ENCODE assay signal across 4 fruit fly cellular contexts in genomic region chr2L:20645394-20645869, dm6.
TF ChIP-seq lines count a peak whose summit lies in the region.

phr6-4 (minus strand) TSS chr2L:20645791.
CG2608 (plus strand) TSS chr2L:20645822.

TF ChIP-seq in whole organism, adult, 20 proteins besides CTCF, POLR2A, EP300 and RAD21 (continued from another document):
- TF ChIP-seq Hr96 (GFP tag; optimal IDR thresholded peaks at IDR 0.05; lab: Kevin White, UChicago) = peak; percentile 71
- TF ChIP-seq cnc (optimal IDR thresholded peaks at IDR 0.05; lab: Kevin White, UChicago) = no peak

TF ChIP-seq in whole organism, embryonic, 481 proteins besides CTCF, POLR2A, EP300 and RAD21 (continued from another document and continues in another):
- TF ChIP-seq gem (tag; optimal IDR thresholded peaks at IDR 0.05; lab: Kevin White, UChicago) (peak; percentile 97), odd (GFP tag; optimal IDR thresholded peaks at IDR 0.05; lab: Kevin White, UChicago) (peak; percentile 91), phol (tag; optimal IDR thresholded peaks at IDR 0.05; lab: Kevin White, UChicago) (peak; percentile 95), mirr (GFP tag; optimal IDR thresholded peaks at IDR 0.05; lab: Kevin White, UChicago) (peak; percentile 79), insv (GFP tag; optimal IDR thresholded peaks at IDR 0.05; lab: Kevin White, UChicago) (peak in 1 of 2 experiments; percentile 55), slou (GFP tag; optimal IDR thresholded peaks at IDR 0.05; lab: Kevin White, UChicago) (peak; percentile 87), org-1 (GFP tag; optimal IDR thresholded peaks at IDR 0.05; lab: Kevin White, UChicago) (peak; percentile 84), al (GFP tag; IDR thresholded peaks at IDR 0.05; lab: Robert Waterston, UW) (peak; percentile 90), kay (GFP tag; optimal IDR thresholded peaks at IDR 0.05; lab: Kevin White, UChicago) (peak; percentile 84), MTF-1 (GFP tag; optimal IDR thresholded peaks at IDR 0.05; lab: Kevin White, UChicago; ENCODE audit: borderline replicate concordance) (peak; percentile 56), sisA (GFP tag; IDR thresholded peaks at IDR 0.05; lab: Robert Waterston, UW) (peak; percentile 80), Stat92E (GFP tag; optimal IDR thresholded peaks at IDR 0.05; lab: Kevin White, UChicago) (peak in 1 of 3 experiments; percentile 80), gt (GFP tag; IDR thresholded peaks at IDR 0.05; lab: Robert Waterston, UW) (peak; percentile 64), CG16863 (GFP tag; optimal IDR thresholded peaks at IDR 0.05; lab: Kevin White, UChicago) (peak; percentile 77), Taf1 (GFP tag; IDR thresholded peaks at IDR 0.05; lab: Robert Waterston, UW) (peak; percentile 65; the same call in 1 of the 2 replicates), Dip3 (GFP tag; optimal IDR thresholded peaks at IDR 0.05; lab: Kevin White, UChicago) (peak; percentile 89), slp2 (GFP tag; optimal IDR thresholded peaks at IDR 0.05; lab: Kevin White, UChicago) (peak; percentile 81), CG18764 (GFP tag; optimal IDR thresholded peaks at IDR 0.05; lab: Kevin White, UChicago) (peak; percentile 91), Chrac-16 (GFP tag; optimal IDR thresholded peaks at IDR 0.05; lab: Kevin White, UChicago) (peak; percentile 92), Blimp-1 (GFP tag; optimal IDR thresholded peaks at IDR 0.05; lab: Kevin White, UChicago) (peak; percentile 91), E2f1 (GFP tag; IDR thresholded peaks at IDR 0.05; lab: Robert Waterston, UW) (peak; percentile 85), Oaz (GFP tag; IDR thresholded peaks at IDR 0.05; lab: Robert Waterston, UW) (peak; percentile 82), Elba2 (GFP tag; optimal IDR thresholded peaks at IDR 0.05; lab: Kevin White, UChicago) (no peak), CG2889 (GFP tag; IDR thresholded peaks at IDR 0.05; lab: Robert Waterston, UW) (peak; percentile 91), inv (GFP tag; IDR thresholded peaks at IDR 0.05; lab: Robert Waterston, UW; ENCODE audit: partially characterized antibody) (no peak), peb (GFP tag; IDR thresholded peaks at IDR 0.05; lab: Robert Waterston, UW) (peak; percentile 67; the same call in 1 of the 2 replicates), br (optimal IDR thresholded peaks at IDR 0.05; lab: Kevin White, UChicago) (no peak), tin (GFP tag; optimal IDR thresholded peaks at IDR 0.05; lab: Kevin White, UChicago) (peak; percentile 92), Lhr (GFP tag; optimal IDR thresholded peaks at IDR 0.05; lab: Kevin White, UChicago) (peak; percentile 77), CG7786 (GFP tag; optimal IDR thresholded peaks at IDR 0.05; lab: Kevin White, UChicago) (peak; percentile 85), tgo (GFP tag; IDR thresholded peaks at IDR 0.05; lab: Robert Waterston, UW) (peak; percentile 73; the same call in 2 of the 3 replicates), jumu (GFP tag; optimal IDR thresholded peaks at IDR 0.05; lab: Kevin White, UChicago) (peak; percentile 80), Ssrp (tag; optimal IDR thresholded peaks at IDR 0.05; lab: Kevin White, UChicago) (peak; percentile 94), gsb (GFP tag; IDR thresholded peaks at IDR 0.05; lab: Robert Waterston, UW) (peak; percentile 64; the same call in 1 of the 2 replicates), ro (GFP tag; IDR thresholded peaks at IDR 0.05; lab: Robert Waterston, UW) (0 out of 2 replicates have a peak, but pooled peaks have one; percentile 21), vvl (GFP tag; IDR thresholded peaks at IDR 0.05; lab: Robert Waterston, UW) (peak; percentile 89), CG13624 (GFP tag; optimal IDR thresholded peaks at IDR 0.05; lab: Kevin White, UChicago) (peak; percentile 90), sens-2 (GFP tag; IDR thresholded peaks at IDR 0.05; lab: Robert Waterston, UW) (peak; percentile 30; the same call in 1 of the 2 replicates), Vsx1 (GFP tag; optimal IDR thresholded peaks at IDR 0.05; lab: Kevin White, UChicago) (peak; percentile 84), CG13424 (tag; optimal IDR thresholded peaks at IDR 0.05; lab: Kevin White, UChicago) (peak; percentile 95), z (GFP tag; IDR thresholded peaks at IDR 0.05; lab: Robert Waterston, UW) (no peak)

TF ChIP-seq in whole organism, prepupa, 60 proteins besides CTCF, POLR2A, EP300 and RAD21 (continued from another document):
- TF ChIP-seq CG6792 (GFP tag; optimal IDR thresholded peaks at IDR 0.05; lab: Kevin White, UChicago) = peak; percentile 91
- peak; percentile 94 for TF ChIP-seq Sox14 (GFP tag; optimal IDR thresholded peaks at IDR 0.05; lab: Kevin White, UChicago)
- TF ChIP-seq CG9139 (GFP tag; optimal IDR thresholded peaks at IDR 0.05; lab: Kevin White, UChicago) = peak; percentile 89
- peak; percentile 92 for TF ChIP-seq CG34406 (GFP tag; optimal IDR thresholded peaks at IDR 0.05; lab: Kevin White, UChicago)
- TF ChIP-seq dsx (GFP tag; optimal IDR thresholded peaks at IDR 0.05; lab: Kevin White, UChicago; ENCODE audit: poor library complexity, severe bottlenecking) = peak; percentile 92
- no peak for TF ChIP-seq Hr38 (GFP tag; optimal IDR thresholded peaks at IDR 0.05; lab: Kevin White, UChicago)
- TF ChIP-seq topi (GFP tag; optimal IDR thresholded peaks at IDR 0.05; lab: Kevin White, UChicago) = peak; percentile 94
- peak; percentile 93 for TF ChIP-seq Eip75B (GFP tag; optimal IDR thresholded peaks at IDR 0.05; lab: Kevin White, UChicago)
- peak; percentile 95 for TF ChIP-seq CG10631 (GFP tag; optimal IDR thresholded peaks at IDR 0.05; lab: Kevin White, UChicago)
- TF ChIP-seq pdm3 (GFP tag; optimal IDR thresholded peaks at IDR 0.05; lab: Kevin White, UChicago) = peak; percentile 95
- no peak for TF ChIP-seq CG4318 (GFP tag; optimal IDR thresholded peaks at IDR 0.05; lab: Kevin White, UChicago)
- peak; percentile 93 for TF ChIP-seq CG8632 (GFP tag; optimal IDR thresholded peaks at IDR 0.05; lab: Kevin White, UChicago)
- TF ChIP-seq Gug (GFP tag; IDR thresholded peaks at IDR 0.05; lab: Robert Waterston, UW) = peak; percentile 88
- TF ChIP-seq CG8119 (GFP tag; IDR thresholded peaks at IDR 0.05; lab: Robert Waterston, UW) = peak; percentile 95
- TF ChIP-seq acj6 (GFP tag; optimal IDR thresholded peaks at IDR 0.05; lab: Kevin White, UChicago) = peak; percentile 95
- TF ChIP-seq CG31627 (GFP tag; optimal IDR thresholded peaks at IDR 0.05; lab: Kevin White, UChicago) = peak; percentile 93
- peak; percentile 86 for TF ChIP-seq Blimp-1 (GFP tag; optimal IDR thresholded peaks at IDR 0.05; lab: Kevin White, UChicago)
- TF ChIP-seq Eip93F (GFP tag; optimal IDR thresholded peaks at IDR 0.05; lab: Kevin White, UChicago) = peak; percentile 70
- TF ChIP-seq Hr4 (GFP tag; optimal IDR thresholded peaks at IDR 0.05; lab: Kevin White, UChicago) = peak; percentile 95
- peak; percentile 85 for TF ChIP-seq CG11294 (GFP tag; IDR thresholded peaks at IDR 0.05; lab: Robert Waterston, UW)
- peak; percentile 91 for TF ChIP-seq Lpt (GFP tag; optimal IDR thresholded peaks at IDR 0.05; lab: Kevin White, UChicago)
- TF ChIP-seq lz (GFP tag; optimal IDR thresholded peaks at IDR 0.05; lab: Kevin White, UChicago) = peak; percentile 95
- peak; percentile 87 for TF ChIP-seq CG1621 (tag; optimal IDR thresholded peaks at IDR 0.05; lab: Kevin White, UChicago)
- TF ChIP-seq CG7368 (GFP tag; optimal IDR thresholded peaks at IDR 0.05; lab: Kevin White, UChicago) = peak; percentile 88
- peak; percentile 87 for TF ChIP-seq Ets21C (GFP tag; optimal IDR thresholded peaks at IDR 0.05; lab: Kevin White, UChicago)
- TF ChIP-seq CG32006 (GFP tag; optimal IDR thresholded peaks at IDR 0.05; lab: Kevin White, UChicago) = peak; percentile 97
- peak; percentile 95 for TF ChIP-seq OdsH (GFP tag; optimal IDR thresholded peaks at IDR 0.05; lab: Kevin White, UChicago)
- peak; percentile 95 for TF ChIP-seq Met (GFP tag; optimal IDR thresholded peaks at IDR 0.05; lab: Kevin White, UChicago)
- peak; percentile 93 for TF ChIP-seq Hr39 (GFP tag; optimal IDR thresholded peaks at IDR 0.05; lab: Kevin White, UChicago)
- peak; percentile 83 for TF ChIP-seq CG11902 (GFP tag; optimal IDR thresholded peaks at IDR 0.05; lab: Kevin White, UChicago)
- no peak for TF ChIP-seq CG6276 (GFP tag; optimal IDR thresholded peaks at IDR 0.05; lab: Kevin White, UChicago)
- peak; percentile 91 for TF ChIP-seq CG15336 (GFP tag; IDR thresholded peaks at IDR 0.05; lab: Robert Waterston, UW)
- TF ChIP-seq CG6808 (GFP tag; optimal IDR thresholded peaks at IDR 0.05; lab: Kevin White, UChicago) = peak; percentile 92
- peak; percentile 93 for TF ChIP-seq Ets96B (tag; optimal IDR thresholded peaks at IDR 0.05; lab: Kevin White, UChicago)
- peak; percentile 89 for TF ChIP-seq CG16779 (tag; optimal IDR thresholded peaks at IDR 0.05; lab: Kevin White, UChicago)
- peak; percentile 96 for TF ChIP-seq esn (GFP tag; optimal IDR thresholded peaks at IDR 0.05; lab: Kevin White, UChicago)
- TF ChIP-seq fkh (GFP tag; optimal IDR thresholded peaks at IDR 0.05; lab: Kevin White, UChicago) = peak; percentile 89
- TF ChIP-seq eg (GFP tag; IDR thresholded peaks at IDR 0.05; lab: Robert Waterston, UW) = peak; percentile 87
- peak; percentile 92 for TF ChIP-seq cyc (GFP tag; optimal IDR thresholded peaks at IDR 0.05; lab: Kevin White, UChicago)
- TF ChIP-seq CG6854 (GFP tag; optimal IDR thresholded peaks at IDR 0.05; lab: Kevin White, UChicago) = peak; percentile 88
- peak; percentile 91 for TF ChIP-seq spab (GFP tag; optimal IDR thresholded peaks at IDR 0.05; lab: Kevin White, UChicago)

TF ChIP-seq in whole organism, wandering third instar larva, 38 proteins besides CTCF, POLR2A, EP300 and RAD21 (continued from another document):
- TF ChIP-seq Sp1 (GFP tag; optimal IDR thresholded peaks at IDR 0.05; lab: Kevin White, UChicago) = peak; percentile 94
- peak; percentile 80 for TF ChIP-seq woc (GFP tag; optimal IDR thresholded peaks at IDR 0.05; lab: Kevin White, UChicago)
- TF ChIP-seq Hnf4 (GFP tag; optimal IDR thresholded peaks at IDR 0.05; lab: Kevin White, UChicago) = peak; percentile 82
- TF ChIP-seq Dif (GFP tag; optimal IDR thresholded peaks at IDR 0.05; lab: Kevin White, UChicago; ENCODE audit: partially characterized antibody) = no peak
- peak; percentile 91 for TF ChIP-seq fru (GFP tag; optimal IDR thresholded peaks at IDR 0.05; lab: Kevin White, UChicago)
- TF ChIP-seq GATAd (GFP tag; optimal IDR thresholded peaks at IDR 0.05; lab: Kevin White, UChicago) = peak; percentile 53
- no peak for TF ChIP-seq Hr78 (GFP tag; optimal IDR thresholded peaks at IDR 0.05; lab: Kevin White, UChicago)
- no peak for TF ChIP-seq tai (GFP tag; optimal IDR thresholded peaks at IDR 0.05; lab: Kevin White, UChicago)
- no peak for TF ChIP-seq lola (GFP tag; optimal IDR thresholded peaks at IDR 0.05; lab: Kevin White, UChicago)
- no peak for TF ChIP-seq dmrt93B (GFP tag; optimal IDR thresholded peaks at IDR 0.05; lab: Kevin White, UChicago)
- TF ChIP-seq Vsx2 (GFP tag; optimal IDR thresholded peaks at IDR 0.05; lab: Kevin White, UChicago; ENCODE audit: partially characterized antibody) = no peak
- TF ChIP-seq CG9705 (GFP tag; optimal IDR thresholded peaks at IDR 0.05; lab: Kevin White, UChicago) = peak; percentile 87
- no peak for TF ChIP-seq Abd-B (GFP tag; optimal IDR thresholded peaks at IDR 0.05; lab: Kevin White, UChicago)
- TF ChIP-seq HLH106 (tag; optimal IDR thresholded peaks at IDR 0.05; lab: Kevin White, UChicago) = peak; percentile 95
- TF ChIP-seq Dfd (GFP tag; optimal IDR thresholded peaks at IDR 0.05; lab: Kevin White, UChicago) = no peak
- TF ChIP-seq jim (GFP tag; optimal IDR thresholded peaks at IDR 0.05; lab: Kevin White, UChicago) = no peak
- no peak for TF ChIP-seq sage (GFP tag; optimal IDR thresholded peaks at IDR 0.05; lab: Kevin White, UChicago)
